Worm (Caenorhabditis elegans): ENCODE results near the gene gpc-1.

The gpc-1 gene

ce11 chrX:12915693-12916092 lies 30.9 kb upstream of the gpc-1 start:
- TF ChIP-seq ztf-11 (tag; optimal IDR thresholded peaks at IDR 0.05), result no peak
- no peak for TF ChIP-seq bed-3 (GFP tag; optimal IDR thresholded peaks at IDR 0.05)
- no peak for TF ChIP-seq cnd-1 (tag; optimal IDR thresholded peaks at IDR 0.05)
- no peak for TF ChIP-seq blmp-1 (tag; optimal IDR thresholded peaks at IDR 0.05)
- no peak for TF ChIP-seq nhr-76 (tag; optimal IDR thresholded peaks at IDR 0.05)
- no peak for TF ChIP-seq unc-62 (GFP tag; optimal IDR thresholded peaks at IDR 0.05)
- no peak for TF ChIP-seq flh-1 (GFP tag; optimal IDR thresholded peaks at IDR 0.05)

ce11 chrX:12915058-12915457 lies 30.3 kb upstream of the gpc-1 start:
- TF ChIP-seq snpc-4 (tag; optimal IDR thresholded peaks at IDR 0.05) (no peak), elt-1 (tag; optimal IDR thresholded peaks at IDR 0.05; ENCODE audit: borderline replicate concordance, insufficient read depth) (no peak), sem-2 (GFP tag; optimal IDR thresholded peaks at IDR 0.05) (no peak), lsy-2 (tag; optimal IDR thresholded peaks at IDR 0.05) (no peak), nhr-76 (tag; optimal IDR thresholded peaks at IDR 0.05) (no peak), M03D4.4 (tag; optimal IDR thresholded peaks at IDR 0.05) (no peak), zip-8 (tag; optimal IDR thresholded peaks at IDR 0.05) (no peak), nhr-2 (tag; optimal IDR thresholded peaks at IDR 0.05) (no peak), ceh-83 (GFP tag; optimal IDR thresholded peaks at IDR 0.05) (no peak), mep-1 (tag; optimal IDR thresholded peaks at IDR 0.05) (no peak), flh-1 (GFP tag; optimal IDR thresholded peaks at IDR 0.05) (no peak), unc-39 (tag; optimal IDR thresholded peaks at IDR 0.05) (no peak), mab-5 (tag; optimal IDR thresholded peaks at IDR 0.05) (no peak)

DNA sequence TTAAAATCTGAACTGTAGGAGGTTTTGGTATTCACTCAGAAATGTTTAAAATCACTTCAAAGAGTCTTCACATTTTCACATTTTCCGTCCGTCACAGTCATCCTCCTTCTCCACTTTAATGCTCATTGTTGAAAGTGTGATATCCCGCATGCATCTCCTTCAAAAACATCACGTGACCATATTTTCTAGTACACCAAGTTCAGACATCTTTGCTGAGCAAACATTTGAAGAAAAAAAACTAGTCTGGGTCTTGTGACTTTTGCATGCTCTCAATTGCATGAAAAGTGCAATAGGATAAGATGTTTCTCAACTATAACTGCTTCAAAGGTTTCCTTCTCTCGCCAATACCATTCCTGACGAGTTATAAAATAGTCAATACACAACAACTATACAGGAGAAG lies 29.4 kb upstream of the gpc-1 start:
- TF ChIP-seq nhr-28 (tag; optimal IDR thresholded peaks at IDR 0.05) (no peak), unc-62 (GFP tag; optimal IDR thresholded peaks at IDR 0.05) (no peak), pha-4 (tag; optimal IDR thresholded peaks at IDR 0.05) (no peak), drap-1 (GFP tag; optimal IDR thresholded peaks at IDR 0.05) (no peak), flh-1 (GFP tag; optimal IDR thresholded peaks at IDR 0.05) (no peak), hlh-1 (tag; optimal IDR thresholded peaks at IDR 0.05) (no peak), nhr-2 (tag; optimal IDR thresholded peaks at IDR 0.05) (no peak), blmp-1 (tag; optimal IDR thresholded peaks at IDR 0.05) (no peak), mls-2 (tag; optimal IDR thresholded peaks at IDR 0.05) (no peak), M03D4.4 (tag; optimal IDR thresholded peaks at IDR 0.05) (no peak), ceh-39 (tag; optimal IDR thresholded peaks at IDR 0.05) (no peak), lin-13 (tag; optimal IDR thresholded peaks at IDR 0.05) (no peak), mab-5 (tag; optimal IDR thresholded peaks at IDR 0.05) (no peak), snpc-4 (tag; optimal IDR thresholded peaks at IDR 0.05) (no peak), tbx-8 (GFP tag; optimal IDR thresholded peaks at IDR 0.05) (no peak), nhr-76 (tag; optimal IDR thresholded peaks at IDR 0.05) (no peak)

DNA sequence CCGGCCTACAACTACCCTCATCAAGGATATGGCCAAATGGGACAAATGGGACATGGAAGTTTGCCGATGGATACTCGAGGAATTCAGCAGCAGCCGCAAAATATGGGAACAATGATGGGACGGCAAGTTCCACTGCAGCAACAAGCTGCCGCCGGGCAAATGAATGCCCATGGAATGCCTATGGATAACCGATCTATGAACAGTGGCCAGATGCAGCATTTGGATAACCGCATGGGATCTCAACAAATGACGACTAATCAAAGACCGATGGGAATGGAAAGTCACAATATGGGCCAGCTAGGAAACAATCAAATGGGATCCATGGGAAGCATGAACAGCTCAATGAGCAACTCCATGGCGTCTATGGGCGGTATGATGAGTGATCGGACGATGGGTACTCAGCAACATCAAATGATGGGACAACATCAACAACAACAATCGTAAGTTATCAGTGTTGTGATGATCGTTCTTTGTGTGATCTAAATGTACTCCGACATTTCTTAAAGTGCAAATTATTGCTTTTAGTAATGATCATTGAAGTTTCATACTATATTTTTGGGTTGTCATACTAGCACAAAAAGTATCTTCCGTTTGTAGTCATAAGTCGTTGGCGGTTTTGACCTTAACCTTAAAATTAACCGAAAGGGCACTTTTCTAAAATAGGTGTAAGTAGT lies 28.7 kb upstream of the gpc-1 start:
- TF ChIP-seq M03D4.4 (tag; optimal IDR thresholded peaks at IDR 0.05) (no peak), tbx-8 (GFP tag; optimal IDR thresholded peaks at IDR 0.05) (no peak), unc-62 (GFP tag; optimal IDR thresholded peaks at IDR 0.05) (no peak), lsy-2 (tag; optimal IDR thresholded peaks at IDR 0.05) (no peak), cnd-1 (tag; optimal IDR thresholded peaks at IDR 0.05) (no peak), mab-5 (tag; optimal IDR thresholded peaks at IDR 0.05) (no peak), unc-120 (tag; optimal IDR thresholded peaks at IDR 0.05; ENCODE audit: poor library complexity, severe bottlenecking) (no peak), mep-1 (tag; optimal IDR thresholded peaks at IDR 0.05) (no peak)

- TF ChIP-seq ztf-11 (tag; optimal IDR thresholded peaks at IDR 0.05), result no peak
- TF ChIP-seq unc-62 (GFP tag; optimal IDR thresholded peaks at IDR 0.05), result peak; percentile 61
- TF ChIP-seq nhr-237 (tag; optimal IDR thresholded peaks at IDR 0.05), result no peak
Measured at ce11 chrX:12912435-12912834, 27.6 kb upstream of the gpc-1 start.

DNA sequence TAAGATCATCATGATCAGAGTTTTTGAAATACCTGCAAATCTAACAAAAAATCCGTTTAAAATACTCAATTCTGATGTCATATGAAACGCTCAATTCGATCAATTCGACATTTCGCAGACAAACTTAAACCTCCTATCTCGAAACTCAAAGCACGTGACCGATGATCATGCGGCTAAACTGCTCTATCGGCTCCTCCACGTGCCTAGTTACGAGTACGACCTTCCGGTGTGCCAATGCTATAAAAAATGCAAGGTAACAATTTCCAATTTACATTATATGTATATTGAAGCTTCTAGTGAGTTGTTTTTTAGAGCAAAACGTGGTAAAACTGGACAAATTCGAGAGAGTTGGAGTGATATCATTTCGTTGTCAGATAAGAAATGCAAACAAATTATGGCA lies 26.4 kb upstream of the gpc-1 start:
- TF ChIP-seq drap-1 (GFP tag; optimal IDR thresholded peaks at IDR 0.05), result no peak
- TF ChIP-seq blmp-1 (tag; optimal IDR thresholded peaks at IDR 0.05), result no peak
- no peak for TF ChIP-seq unc-120 (tag; optimal IDR thresholded peaks at IDR 0.05; ENCODE audit: poor library complexity, severe bottlenecking)
- no peak for TF ChIP-seq ztf-11 (tag; optimal IDR thresholded peaks at IDR 0.05)
- TF ChIP-seq nhr-28 (tag; optimal IDR thresholded peaks at IDR 0.05), result no peak
- TF ChIP-seq nhr-12 (tag; optimal IDR thresholded peaks at IDR 0.05), result no peak
- no peak for TF ChIP-seq snpc-4 (tag; optimal IDR thresholded peaks at IDR 0.05)
- TF ChIP-seq lin-32 (GFP tag; optimal IDR thresholded peaks at IDR 0.05), result no peak
- TF ChIP-seq M03D4.4 (tag; optimal IDR thresholded peaks at IDR 0.05), result no peak
- no peak for TF ChIP-seq pha-4 (tag; optimal IDR thresholded peaks at IDR 0.05)
- no peak for TF ChIP-seq mep-1 (tag; optimal IDR thresholded peaks at IDR 0.05)
- no peak for TF ChIP-seq nhr-76 (tag; optimal IDR thresholded peaks at IDR 0.05)
- no peak for TF ChIP-seq sem-2 (GFP tag; optimal IDR thresholded peaks at IDR 0.05)
- TF ChIP-seq mls-2 (tag; optimal IDR thresholded peaks at IDR 0.05), result no peak
- TF ChIP-seq mab-5 (tag; optimal IDR thresholded peaks at IDR 0.05), result no peak
- no peak for TF ChIP-seq lin-13 (tag; optimal IDR thresholded peaks at IDR 0.05)
